Worm (Caenorhabditis elegans) whole organism, L4 larva: ENCODE data around the gene srlf-2.

ENCODE experiments used
- F26F4.8 ChIP-seq: fragments of 200-800 bp; sonication (Bioruptor generic); conservative IDR thresholded peaks from 2 replicates; pipeline ENCODE4 v1.3.6; 2022; ENCODE audit warnings: missing genetic modification characterization, missing compliant biosample characterization
- F44E2.7 ChIP-seq: fragments of 200-800 bp; sonication (Bioruptor generic); IDR thresholded peaks from 2 replicates; pipeline ENCODE4 v2.1.2; 2022; ENCODE audit warnings: missing genetic modification characterization, missing compliant biosample characterization
- F49E8.2 ChIP-seq: sonication (generic microtip); optimal IDR thresholded peaks from 2 replicates; lab custom pipeline; 2016; ENCODE audit warnings: missing compliant biosample characterization, mild to moderate bottlenecking, missing genetic modification characterization, borderline replicate concordance
- R02D3.7 ChIP-seq: fragments of 150-350 bp; sonication (generic microtip); optimal IDR thresholded peaks from 3 replicates; lab custom pipeline; 2014; ENCODE audit warnings: missing biosample characterization, missing genetic modification characterization
- T20F7.1 ChIP-seq: fragments of 200-800 bp; sonication (Bioruptor generic); optimal IDR thresholded peaks from 2 replicates; lab custom pipeline; 2018; ENCODE audit warnings: mild to moderate bottlenecking, missing genetic modification characterization, missing compliant biosample characterization
- T26A8.4 ChIP-seq: fragments of 200-800 bp; sonication (Bioruptor generic); IDR thresholded peaks from 2 replicates; pipeline ENCODE4 v1.3.6; 2022; ENCODE audit warnings: missing genetic modification characterization, missing compliant biosample characterization
- Y105C5A.15 ChIP-seq: fragments of 200-800 bp; sonication (Bioruptor generic); IDR thresholded peaks from 2 replicates; pipeline ENCODE4 v1.3.6; 2022; ENCODE audit warnings: missing genetic modification characterization, missing compliant biosample characterization
- ZK337.2 ChIP-seq: fragments of 200-800 bp; sonication (Bioruptor generic); IDR thresholded peaks from 2 replicates; pipeline ENCODE4 v1.3.6; 2022; ENCODE audit warnings: missing genetic modification reagents, missing genetic modification characterization, missing compliant biosample characterization
- ceh-20 ChIP-seq: fragments of 200-800 bp; sonication (Bioruptor generic); IDR thresholded peaks from 2 replicates; pipeline ENCODE4 v1.3.6; 2022; ENCODE audit warnings: missing genetic modification reagents, missing genetic modification characterization, missing compliant biosample characterization
- ceh-32 ChIP-seq: sonication (generic microtip); optimal IDR thresholded peaks from 2 replicates; lab custom pipeline; 2016; ENCODE audit warnings: mild to moderate bottlenecking, missing genetic modification characterization, missing compliant biosample characterization; ENCODE audit not compliant: poor library complexity
- ceh-44 ChIP-seq: fragments of 200-800 bp; sonication (Bioruptor generic); IDR thresholded peaks from 2 replicates; pipeline ENCODE4 v1.3.6; 2022; ENCODE audit warnings: missing genetic modification reagents, missing genetic modification characterization, missing compliant biosample characterization
- ceh-82 ChIP-seq: sonication (generic microtip); optimal IDR thresholded peaks from 2 replicates; lab custom pipeline; 2017; ENCODE audit warnings: missing biosample characterization, missing genetic modification characterization
- daf-16 ChIP-seq, 3 experiments: sonication (generic microtip); optimal IDR thresholded peaks; 2 replicates each; lab custom pipeline; 2016 to 2017; ENCODE audit warnings: missing genetic modification characterization in 3 of 3, missing genetic modification reagents in 3 of 3, mild to moderate bottlenecking in 2 of 3, missing compliant biosample characterization in 2 of 3, missing biosample characterization in 1 of 3, moderate library complexity in 1 of 3
- dmd-6 ChIP-seq: fragments of 200-800 bp; sonication (Bioruptor generic); IDR thresholded peaks from 2 replicates; pipeline ENCODE4 v1.3.6; 2022; ENCODE audit warnings: missing genetic modification reagents, missing genetic modification characterization, missing compliant biosample characterization
- dpl-1 ChIP-seq: fragments of 150-350 bp; optimal IDR thresholded peaks from 2 replicates; lab custom pipeline; 2014; ENCODE audit warnings: missing biosample characterization, missing genetic modification reagents, missing genetic modification characterization
- duxl-1 ChIP-seq: sonication (generic microtip); optimal IDR thresholded peaks from 2 replicates; lab custom pipeline; 2016; ENCODE audit warnings: mild to moderate bottlenecking, missing genetic modification characterization, moderate library complexity, missing compliant biosample characterization; ENCODE audit not compliant: poor library complexity
- fos-1 ChIP-seq: fragments of 150-350 bp; optimal IDR thresholded peaks from 2 replicates; lab custom pipeline; 2014; ENCODE audit warnings: missing biosample characterization, missing genetic modification characterization
- gei-8 ChIP-seq: fragments of 200-800 bp; sonication (Bioruptor generic); optimal IDR thresholded peaks from 2 replicates; lab custom pipeline; 2018; ENCODE audit warnings: mild to moderate bottlenecking, missing genetic modification characterization, missing compliant biosample characterization
- hlh-11 ChIP-seq: fragments of 200-800 bp; sonication (Bioruptor generic); optimal IDR thresholded peaks from 2 replicates; lab custom pipeline; 2018; ENCODE audit warnings: mild to moderate bottlenecking, missing genetic modification characterization, missing compliant biosample characterization
- lin-13 ChIP-seq: fragments of 150-350 bp; optimal IDR thresholded peaks from 2 replicates; lab custom pipeline; 2014; ENCODE audit warnings: missing biosample characterization, missing genetic modification reagents, missing genetic modification characterization
- lin-29 ChIP-seq: fragments of 200-800 bp; sonication (Bioruptor generic); IDR thresholded peaks from 2 replicates; pipeline ENCODE4 v1.3.6; 2022; ENCODE audit warnings: missing genetic modification reagents, missing genetic modification characterization, missing compliant biosample characterization
- lin-38 ChIP-seq: fragments of 200-800 bp; sonication (Bioruptor generic); IDR thresholded peaks from 2 replicates; pipeline ENCODE4 v1.3.6; 2022; ENCODE audit warnings: missing genetic modification reagents, missing genetic modification characterization, missing compliant biosample characterization
- lin-39 ChIP-seq: fragments of 150-350 bp; optimal IDR thresholded peaks from 2 replicates; lab custom pipeline; 2014; ENCODE audit warnings: missing biosample characterization, missing genetic modification reagents, missing genetic modification characterization
- madf-9 ChIP-seq: fragments of 200-800 bp; sonication (Bioruptor generic); conservative IDR thresholded peaks from 2 replicates; pipeline ENCODE4 v1.3.6; 2022; ENCODE audit warnings: missing genetic modification reagents, missing genetic modification characterization, missing compliant biosample characterization
- mep-1 ChIP-seq: fragments of 150-350 bp; sonication (generic microtip); optimal IDR thresholded peaks from 3 replicates; lab custom pipeline; 2014; ENCODE audit warnings: missing biosample characterization, missing genetic modification characterization
- mes-2 ChIP-seq: sonication (generic microtip); optimal IDR thresholded peaks from 2 replicates; lab custom pipeline; 2016; ENCODE audit warnings: missing genotype, mild to moderate bottlenecking, missing genetic modification characterization, missing compliant biosample characterization; ENCODE audit not compliant: poor library complexity, severe bottlenecking
- mxl-3 ChIP-seq: fragments of 200-800 bp; sonication (Bioruptor generic); optimal IDR thresholded peaks from 2 replicates; lab custom pipeline; 2018; ENCODE audit warnings: mild to moderate bottlenecking, missing genetic modification characterization, missing compliant biosample characterization
- nhr-10 ChIP-seq: fragments of 150-350 bp; optimal IDR thresholded peaks from 2 replicates; lab custom pipeline; 2014; ENCODE audit warnings: missing biosample characterization, missing genetic modification characterization
- nhr-111 ChIP-seq: fragments of 200-800 bp; sonication (Bioruptor generic); optimal IDR thresholded peaks from 2 replicates; lab custom pipeline; 2018; ENCODE audit warnings: mild to moderate bottlenecking, missing genetic modification characterization, missing compliant biosample characterization
- nhr-25 ChIP-seq: sonication (generic microtip); optimal IDR thresholded peaks from 2 replicates; lab custom pipeline; 2017; ENCODE audit warnings: missing genetic modification characterization, mild to moderate bottlenecking, missing compliant biosample characterization, antibody characterized with exemption, moderate library complexity, borderline replicate concordance; ENCODE audit not compliant: insufficient read depth
- nhr-28 ChIP-seq: fragments of 150-350 bp; optimal IDR thresholded peaks from 2 replicates; lab custom pipeline; 2014; ENCODE audit warnings: missing biosample characterization, missing genetic modification characterization
- nhr-41 ChIP-seq: fragments of 200-800 bp; sonication (Bioruptor generic); IDR thresholded peaks from 2 replicates; pipeline ENCODE4 v1.3.6; 2022; ENCODE audit warnings: missing genetic modification reagents, missing genetic modification characterization, missing compliant biosample characterization
- nhr-42 ChIP-seq: fragments of 200-800 bp; sonication (Bioruptor generic); IDR thresholded peaks from 2 replicates; pipeline ENCODE4 v1.3.6; 2022; ENCODE audit warnings: missing genetic modification characterization, missing compliant biosample characterization
- nhr-76 ChIP-seq: fragments of 150-350 bp; optimal IDR thresholded peaks from 2 replicates; lab custom pipeline; 2014; ENCODE audit warnings: missing biosample characterization, missing genetic modification characterization
- nhr-77 ChIP-seq: fragments of 150-350 bp; optimal IDR thresholded peaks from 2 replicates; lab custom pipeline; 2014; ENCODE audit warnings: missing biosample characterization, missing genetic modification characterization
- php-3 ChIP-seq: fragments of 200-800 bp; sonication (Bioruptor generic); IDR thresholded peaks from 2 replicates; pipeline ENCODE4 v1.3.6; 2022; ENCODE audit warnings: missing genetic modification reagents, missing genetic modification characterization, missing compliant biosample characterization
- pqm-1 ChIP-seq: sonication (generic microtip); optimal IDR thresholded peaks from 2 replicates; lab custom pipeline; 2017; ENCODE audit warnings: missing biosample characterization, missing genetic modification characterization
- rbr-2 ChIP-seq: sonication (generic microtip); optimal IDR thresholded peaks from 2 replicates; lab custom pipeline; 2016; ENCODE audit warnings: missing genotype, missing genetic modification characterization, missing compliant biosample characterization
- saeg-2 ChIP-seq: fragments of 200-800 bp; sonication (Bioruptor generic); IDR thresholded peaks from 2 replicates; pipeline ENCODE4 v1.3.6; 2022; ENCODE audit warnings: missing genetic modification reagents, missing genetic modification characterization, missing compliant biosample characterization
- snpc-4 ChIP-seq: fragments of 150-350 bp; optimal IDR thresholded peaks from 2 replicates; lab custom pipeline; 2014; ENCODE audit warnings: missing biosample characterization, missing genetic modification characterization
- spr-1 ChIP-seq: sonication (generic microtip); optimal IDR thresholded peaks from 2 replicates; lab custom pipeline; 2016; ENCODE audit warnings: mild to moderate bottlenecking, missing genetic modification characterization, missing compliant biosample characterization
- tag-97 ChIP-seq: fragments of 200-800 bp; sonication (Bioruptor generic); IDR thresholded peaks from 2 replicates; pipeline ENCODE4 v1.3.6; 2022; ENCODE audit warnings: missing genetic modification characterization, missing compliant biosample characterization
- zfp-3 ChIP-seq: fragments of 200-800 bp; sonication (Bioruptor generic); conservative IDR thresholded peaks from 2 replicates; pipeline ENCODE4 v1.3.6; 2022; ENCODE audit warnings: missing genetic modification reagents, missing genetic modification characterization, missing compliant biosample characterization
- zip-2 ChIP-seq: fragments of 150-350 bp; optimal IDR thresholded peaks from 2 replicates; lab custom pipeline; 2014; ENCODE audit warnings: missing biosample characterization, missing genetic modification characterization
- ztf-11 ChIP-seq: fragments of 150-350 bp; optimal IDR thresholded peaks from 2 replicates; lab custom pipeline; 2014; ENCODE audit warnings: missing biosample characterization, missing genetic modification characterization

Gene srlf-2

ce11 chrIV:8529039-8529438, 39.0 kb downstream of the srlf-2 start (continued):
- TF ChIP-seq ceh-82 (tag; lab: Kevin White, UChicago) = no peak
- TF ChIP-seq, all 104 proteins: peak for 19

- TF ChIP-seq saeg-2 (GFP tag; lab: Robert Waterston, UW) = peak; percentile 77; the same call in 1 of the 2 replicates
- TF ChIP-seq nhr-77 (tag; lab: Kevin White, UChicago) = peak; percentile 96
- no peak for TF ChIP-seq ZK337.2 (GFP tag; lab: Robert Waterston, UW)
- TF ChIP-seq zip-2 = peak; percentile 26
- peak; percentile 40 for TF ChIP-seq mes-2 (tag; lab: Kevin White, UChicago)
- peak; percentile 15 for TF ChIP-seq lin-13 (GFP tag; lab: Kevin White, UChicago)
- no peak for TF ChIP-seq lin-39 (tag; lab: Kevin White, UChicago)
- TF ChIP-seq ztf-11 = no peak
- TF ChIP-seq Y105C5A.15 (GFP tag; lab: Robert Waterston, UW) = no peak
- peak; percentile 85 for TF ChIP-seq gei-8 (GFP tag; lab: Kevin White, UChicago)
- TF ChIP-seq nhr-25 (tag; lab: Kevin White, UChicago) = peak; percentile 74
- TF ChIP-seq R02D3.7 (tag; lab: Kevin White, UChicago) = no peak
- TF ChIP-seq ceh-82 (tag; lab: Kevin White, UChicago) = no peak
- TF ChIP-seq F44E2.7 (GFP tag; lab: Robert Waterston, UW) = no peak
- peak; percentile 76 for TF ChIP-seq fos-1 (tag; lab: Kevin White, UChicago)
- TF ChIP-seq dpl-1 (GFP tag; lab: Kevin White, UChicago) = peak; percentile 14
- no peak for TF ChIP-seq lin-29
- no peak for TF ChIP-seq nhr-111
- peak; percentile 100 for TF ChIP-seq pqm-1 (tag; lab: Kevin White, UChicago)
- TF ChIP-seq php-3 = peak; percentile 97
- peak; percentile 61; the same call in 1 of the 2 replicates for TF ChIP-seq zfp-3 (GFP tag; lab: Robert Waterston, UW)
- no peak for TF ChIP-seq snpc-4 (tag; lab: Kevin White, UChicago)
- no peak for TF ChIP-seq ceh-44 (GFP tag; lab: Robert Waterston, UW)
- peak; percentile 99 for TF ChIP-seq nhr-28 (tag; lab: Kevin White, UChicago)
- TF ChIP-seq hlh-11 (tag; lab: Kevin White, UChicago) = peak; percentile 97
- peak; percentile 79 for TF ChIP-seq T20F7.1
- peak; percentile 90 for TF ChIP-seq nhr-10
- peak; percentile 87 for TF ChIP-seq ceh-20 (GFP tag; lab: Robert Waterston, UW)
- TF ChIP-seq nhr-41 (GFP tag; lab: Robert Waterston, UW) = 0 out of 2 replicates have a peak, but pooled peaks have one; percentile 35
- TF ChIP-seq ceh-32 (tag; lab: Kevin White, UChicago) = no peak
- peak; percentile 75 for TF ChIP-seq mep-1 (tag; lab: Kevin White, UChicago)
- peak; percentile 25; the same call in 1 of the 2 replicates for TF ChIP-seq lin-38 (GFP tag; lab: Robert Waterston, UW)
- TF ChIP-seq duxl-1 (tag; lab: Kevin White, UChicago) = peak; percentile 7
- TF ChIP-seq tag-97 (GFP tag; lab: Robert Waterston, UW) = no peak
- TF ChIP-seq daf-16 (GFP tag; optimal IDR thresholded peaks at IDR 0.05; lab: Kevin White, UChicago) = peak in 1 of 2 experiments; percentile 92
- TF ChIP-seq daf-16 (tag; optimal IDR thresholded peaks at IDR 0.05; lab: Kevin White, UChicago) = peak; percentile 92
- TF ChIP-seq rbr-2 (tag; lab: Kevin White, UChicago) = no peak
- peak; percentile 61 for TF ChIP-seq nhr-76 (tag; lab: Kevin White, UChicago)
- no peak for TF ChIP-seq nhr-42 (GFP tag; lab: Robert Waterston, UW)
- TF ChIP-seq mxl-3 (GFP tag; lab: Kevin White, UChicago) = peak; percentile 73
- no peak for TF ChIP-seq F26F4.8 (GFP tag; lab: Robert Waterston, UW)
- no peak for TF ChIP-seq madf-9 (GFP tag; lab: Robert Waterston, UW)
- TF ChIP-seq T26A8.4 (GFP tag; lab: Robert Waterston, UW) = peak; percentile 42; the same call in 1 of the 2 replicates
- no peak for TF ChIP-seq spr-1 (tag; lab: Kevin White, UChicago)
- TF ChIP-seq F49E8.2 = no peak
- peak; percentile 99 for TF ChIP-seq dmd-6 (GFP tag; lab: Robert Waterston, UW)
Observed at ce11 chrIV:8530042-8531027, 40.3 kb downstream of the srlf-2 start.
